Worm (Caenorhabditis elegans): ENCODE results near the gene txt-6.

Gene txt-6

DNA sequence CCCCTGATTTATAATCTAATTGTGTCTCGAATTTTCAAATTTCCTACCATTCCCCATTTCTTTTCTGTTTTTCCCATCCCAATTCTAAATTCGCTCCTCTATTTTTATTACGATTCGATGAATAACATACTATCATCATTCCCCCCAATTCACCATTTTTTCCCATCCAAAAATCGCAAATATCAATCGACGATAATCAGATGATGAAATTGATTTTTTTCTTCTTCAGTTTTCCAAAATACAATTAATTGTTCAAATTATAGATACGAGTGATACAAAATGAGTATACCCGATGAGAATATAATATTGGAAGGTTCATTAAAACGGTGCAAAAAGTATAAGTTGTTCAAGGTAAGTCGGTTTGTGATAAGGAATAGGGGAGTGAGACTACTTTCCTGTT, 36.0 kb upstream of the txt-6 start, which contains the start of gene soc-1:
Gene soc-1 (plus strand): TSS at position 262 of the 400 bp plus-strand sequence.
- no peak for TF ChIP-seq lin-15B (tag; optimal IDR thresholded peaks at IDR 0.05)
- no peak for TF ChIP-seq elt-3 (tag; optimal IDR thresholded peaks at IDR 0.05)
- no peak for TF ChIP-seq ztf-11 (tag; optimal IDR thresholded peaks at IDR 0.05)
- TF ChIP-seq ama-1 (optimal IDR thresholded peaks at IDR 0.05) = no peak
- TF ChIP-seq fos-1 (tag; optimal IDR thresholded peaks at IDR 0.05) = no peak
- no peak for TF ChIP-seq ztf-4 (tag; optimal IDR thresholded peaks at IDR 0.05)
- TF ChIP-seq nhr-11 (tag; optimal IDR thresholded peaks at IDR 0.05) = no peak
- no peak for TF ChIP-seq egl-5 (tag; optimal IDR thresholded peaks at IDR 0.05)

DNA sequence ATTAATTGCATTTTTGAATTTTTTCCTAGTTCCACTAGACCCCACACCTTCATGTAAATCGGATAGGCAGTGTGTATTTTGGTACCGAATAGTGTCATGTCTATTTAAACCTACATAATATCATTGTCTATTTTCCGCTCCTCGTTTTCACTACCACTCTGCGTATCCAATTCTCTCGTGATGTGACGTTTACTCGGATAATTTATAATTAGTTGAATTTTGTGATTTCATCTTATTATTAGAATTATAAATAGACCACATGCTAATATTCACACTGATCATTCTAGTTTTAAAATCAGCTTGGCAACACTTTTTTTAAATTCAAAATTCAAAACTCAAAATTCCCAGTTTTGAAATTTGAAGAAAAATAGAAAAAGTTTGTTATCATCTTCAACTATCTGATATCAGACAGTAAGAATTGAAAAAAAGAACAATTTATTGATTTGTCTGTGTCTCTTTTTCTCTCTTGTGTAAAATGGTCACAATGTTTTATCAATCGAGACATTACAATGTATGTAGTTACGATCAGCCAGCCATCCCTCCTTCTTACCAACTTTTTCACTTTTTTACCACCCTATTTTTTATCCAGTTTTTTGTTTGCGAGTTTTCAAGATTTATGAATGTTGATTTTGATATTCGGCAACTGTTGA, 33.9 kb upstream of the txt-6 start:
- TF ChIP-seq ztf-4 (tag; optimal IDR thresholded peaks at IDR 0.05) = no peak
- TF ChIP-seq zag-1 (tag; optimal IDR thresholded peaks at IDR 0.05) = no peak
- TF ChIP-seq ztf-11 (tag; optimal IDR thresholded peaks at IDR 0.05) = no peak
- no peak for TF ChIP-seq daf-12 (tag; optimal IDR thresholded peaks at IDR 0.05)
- TF ChIP-seq elt-2 (tag; optimal IDR thresholded peaks at IDR 0.05) = peak; percentile 60
- TF ChIP-seq ceh-16 (tag; optimal IDR thresholded peaks at IDR 0.05) = no peak
- no peak for TF ChIP-seq R02D3.7 (tag; optimal IDR thresholded peaks at IDR 0.05)
- TF ChIP-seq nhr-67 (tag; optimal IDR thresholded peaks at IDR 0.05) = no peak
- no peak for TF ChIP-seq fkh-2 (tag; optimal IDR thresholded peaks at IDR 0.05)
- TF ChIP-seq aly-2 (tag; optimal IDR thresholded peaks at IDR 0.05) = no peak
- TF ChIP-seq nhr-77 (tag; optimal IDR thresholded peaks at IDR 0.05) = no peak
- TF ChIP-seq ama-1 (optimal IDR thresholded peaks at IDR 0.05) = no peak
- TF ChIP-seq nhr-25 (tag; optimal IDR thresholded peaks at IDR 0.05) = no peak
- peak; percentile 14 for TF ChIP-seq pha-4 (tag; optimal IDR thresholded peaks at IDR 0.05)
- no peak for TF ChIP-seq nhr-28 (tag; optimal IDR thresholded peaks at IDR 0.05)
- TF ChIP-seq ceh-28 (tag; optimal IDR thresholded peaks at IDR 0.05) = peak; percentile 45
- no peak for TF ChIP-seq elt-3 (tag; optimal IDR thresholded peaks at IDR 0.05)
- no peak for TF ChIP-seq elt-1 (tag; optimal IDR thresholded peaks at IDR 0.05)
- TF ChIP-seq nhr-12 (tag; optimal IDR thresholded peaks at IDR 0.05) = no peak
- TF ChIP-seq egl-5 (tag; optimal IDR thresholded peaks at IDR 0.05) = no peak
- TF ChIP-seq egl-27 (tag; optimal IDR thresholded peaks at IDR 0.05) = no peak
- TF ChIP-seq tbx-2 (tag; optimal IDR thresholded peaks at IDR 0.05) = no peak
- no peak for TF ChIP-seq eor-1 (tag; optimal IDR thresholded peaks at IDR 0.05)
- TF ChIP-seq skn-1 (tag; optimal IDR thresholded peaks at IDR 0.05) = no peak

DNA sequence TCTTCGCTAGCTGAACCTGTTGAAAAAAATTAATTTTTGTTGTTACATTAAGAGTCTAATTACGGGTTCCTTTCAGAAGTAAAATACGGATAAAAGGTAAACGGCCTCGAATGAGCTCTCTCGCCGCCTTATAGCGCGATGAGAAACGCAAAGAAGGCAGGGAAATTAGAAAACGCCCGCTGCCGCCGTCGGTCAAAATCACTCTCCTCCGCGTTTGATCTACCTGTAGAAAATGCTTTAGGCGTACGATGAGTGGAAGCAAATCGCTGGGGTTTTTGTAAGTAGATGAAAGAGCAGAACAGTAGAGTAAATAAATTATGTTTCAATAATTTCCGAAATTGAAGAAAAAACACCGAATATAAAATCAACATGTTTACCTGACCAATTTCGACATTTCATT, 30.4 kb upstream of the txt-6 start:
- TF ChIP-seq fos-1 (tag; optimal IDR thresholded peaks at IDR 0.05) = no peak
- TF ChIP-seq snpc-4 (tag; optimal IDR thresholded peaks at IDR 0.05) = no peak

DNA sequence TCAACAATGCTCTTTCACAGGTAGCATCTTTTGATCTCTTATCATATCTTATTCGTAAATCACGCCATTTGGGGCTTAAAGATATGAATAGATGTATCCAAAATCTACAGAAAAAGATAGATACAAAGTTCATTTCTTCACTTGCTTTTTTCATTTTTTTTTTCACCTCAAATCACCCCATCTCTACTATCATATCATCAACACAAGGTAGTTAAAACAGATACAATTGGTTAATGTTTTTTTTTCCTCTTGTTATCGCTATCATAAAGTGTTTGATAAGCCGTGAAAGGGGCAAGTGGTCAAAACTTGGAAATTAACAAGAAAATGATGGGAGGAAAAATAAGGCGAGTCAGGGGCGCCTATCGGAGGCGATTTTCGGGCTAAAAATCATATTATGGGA, 23.5 kb upstream of the txt-6 start:
- TF ChIP-seq fos-1 (tag; optimal IDR thresholded peaks at IDR 0.05) (no peak), ZK546.5 (tag; optimal IDR thresholded peaks at IDR 0.05) (no peak), daf-12 (tag; optimal IDR thresholded peaks at IDR 0.05) (no peak), skn-1 (tag; optimal IDR thresholded peaks at IDR 0.05) (no peak), pha-4 (tag; optimal IDR thresholded peaks at IDR 0.05) (no peak), ztf-11 (tag; optimal IDR thresholded peaks at IDR 0.05) (no peak), ceh-28 (tag; optimal IDR thresholded peaks at IDR 0.05) (no peak), mdl-1 (tag; optimal IDR thresholded peaks at IDR 0.05) (no peak), elt-2 (tag; optimal IDR thresholded peaks at IDR 0.05) (peak; percentile 77), nhr-237 (tag; optimal IDR thresholded peaks at IDR 0.05) (no peak), egl-5 (tag; optimal IDR thresholded peaks at IDR 0.05) (no peak), aly-2 (tag; optimal IDR thresholded peaks at IDR 0.05) (no peak), nhr-11 (tag; optimal IDR thresholded peaks at IDR 0.05) (no peak), ceh-16 (tag; optimal IDR thresholded peaks at IDR 0.05) (no peak), lin-15B (tag; optimal IDR thresholded peaks at IDR 0.05) (no peak), nhr-25 (tag; optimal IDR thresholded peaks at IDR 0.05) (peak; percentile 10), nhr-23 (tag; optimal IDR thresholded peaks at IDR 0.05) (no peak), lsy-12 (tag; optimal IDR thresholded peaks at IDR 0.05) (no peak), elt-3 (tag; optimal IDR thresholded peaks at IDR 0.05) (peak in 2 of 3 experiments; percentile 89 to 96), nhr-76 (tag; optimal IDR thresholded peaks at IDR 0.05) (no peak), ceh-82 (tag; optimal IDR thresholded peaks at IDR 0.05) (no peak), nhr-28 (tag; optimal IDR thresholded peaks at IDR 0.05) (no peak), egl-27 (tag; optimal IDR thresholded peaks at IDR 0.05) (no peak), ama-1 (optimal IDR thresholded peaks at IDR 0.05) (no peak), tbx-2 (tag; optimal IDR thresholded peaks at IDR 0.05) (no peak), sea-2 (GFP tag; optimal IDR thresholded peaks at IDR 0.05) (no peak), ztf-4 (tag; optimal IDR thresholded peaks at IDR 0.05) (no peak), nhr-43 (tag; optimal IDR thresholded peaks at IDR 0.05; ENCODE audit: poor library complexity, severe bottlenecking) (peak; percentile 15), pqm-1 (tag; optimal IDR thresholded peaks at IDR 0.05) (peak; percentile 48), R02D3.7 (tag; optimal IDR thresholded peaks at IDR 0.05) (peak; percentile 21), nhr-12 (tag; optimal IDR thresholded peaks at IDR 0.05) (no peak), eor-1 (tag; optimal IDR thresholded peaks at IDR 0.05) (no peak), fkh-2 (tag; optimal IDR thresholded peaks at IDR 0.05) (no peak), unc-39 (tag; optimal IDR thresholded peaks at IDR 0.05) (no peak), ceh-9 (tag; optimal IDR thresholded peaks at IDR 0.05) (no peak), hmg-11 (tag; optimal IDR thresholded peaks at IDR 0.05) (no peak)
